Worm (Caenorhabditis elegans): ENCODE data around the gene oac-29.

oac-29 gene

DNA sequence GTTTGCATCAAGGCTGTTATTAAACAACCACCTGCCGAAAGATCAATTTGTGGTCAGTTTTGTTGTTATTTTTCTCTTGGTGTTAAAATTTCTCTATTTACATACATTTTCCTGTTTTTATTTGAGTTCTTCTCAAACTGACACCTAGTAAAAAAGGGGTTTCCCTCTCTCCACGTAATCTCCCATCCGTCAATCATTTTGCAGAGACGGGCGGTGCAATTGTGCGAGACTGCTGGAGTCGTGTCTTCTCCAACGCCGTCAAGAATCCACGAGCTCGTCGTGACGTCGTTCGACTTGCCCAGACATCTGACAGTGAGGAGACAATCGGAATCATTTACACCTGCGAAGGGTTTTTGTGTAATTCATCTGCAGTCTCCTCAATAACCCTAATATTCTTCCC is 9.1 kb downstream of the oac-29 start:
- TF ChIP-seq unc-55 (GFP tag; optimal IDR thresholded peaks at IDR 0.05): peak; percentile 12
- no peak for TF ChIP-seq fkh-10 (GFP tag; optimal IDR thresholded peaks at IDR 0.05)

DNA sequence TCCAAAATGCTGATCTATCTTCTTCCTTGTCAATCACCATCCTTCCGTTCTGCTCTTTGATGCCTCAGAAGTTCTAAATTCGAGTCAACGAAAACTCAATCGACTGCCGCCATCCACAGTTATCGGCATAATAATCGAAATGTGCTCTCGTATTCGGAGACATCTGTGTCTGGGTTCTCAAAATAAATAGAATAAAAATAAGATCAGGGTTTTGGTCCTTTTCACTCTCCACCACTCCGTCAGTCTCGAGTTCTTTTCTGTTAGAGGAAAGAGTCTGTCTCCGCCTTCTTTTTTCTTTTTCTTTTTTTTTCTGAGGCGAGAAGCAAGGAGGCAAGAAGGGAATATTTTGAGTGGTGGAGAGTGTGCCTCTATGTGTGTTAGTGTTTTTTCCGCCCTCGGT is 11.7 kb downstream of the oac-29 start, which contains the start of gene F41E6.17:
Gene F41E6.17 (plus strand): TSS at position 348 of the 400 bp plus-strand sequence.
- no peak for TF ChIP-seq syd-9 (tag; optimal IDR thresholded peaks at IDR 0.05)
- no peak for TF ChIP-seq sox-4 (tag; optimal IDR thresholded peaks at IDR 0.05)
- TF ChIP-seq unc-42 (tag; optimal IDR thresholded peaks at IDR 0.05): peak; percentile 62

DNA sequence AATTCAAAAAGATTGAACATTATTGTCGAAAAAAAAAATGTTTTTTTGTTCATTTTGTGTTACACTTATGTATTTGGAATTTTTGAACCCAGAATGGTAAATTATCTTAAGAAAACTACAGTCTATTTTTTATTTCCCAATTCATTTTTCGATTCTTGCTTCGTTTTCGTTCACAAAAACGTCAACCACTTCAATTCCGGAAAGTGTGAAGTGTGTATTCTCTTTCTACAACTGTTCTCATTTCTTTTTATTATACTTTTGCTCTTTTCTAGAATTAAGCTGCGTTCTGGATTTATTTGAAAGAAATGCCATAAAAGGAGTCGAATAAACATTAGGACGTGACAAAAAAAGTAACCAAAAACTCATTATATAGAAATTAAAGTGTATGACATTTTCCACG is 13.2 kb downstream of the oac-29 start, which contains the start of gene F41E6.1:
Gene F41E6.1 (plus strand): TSS at position 301 of the 400 bp plus-strand sequence.
- no peak for TF ChIP-seq rnt-1 (tag; optimal IDR thresholded peaks at IDR 0.05)

DNA sequence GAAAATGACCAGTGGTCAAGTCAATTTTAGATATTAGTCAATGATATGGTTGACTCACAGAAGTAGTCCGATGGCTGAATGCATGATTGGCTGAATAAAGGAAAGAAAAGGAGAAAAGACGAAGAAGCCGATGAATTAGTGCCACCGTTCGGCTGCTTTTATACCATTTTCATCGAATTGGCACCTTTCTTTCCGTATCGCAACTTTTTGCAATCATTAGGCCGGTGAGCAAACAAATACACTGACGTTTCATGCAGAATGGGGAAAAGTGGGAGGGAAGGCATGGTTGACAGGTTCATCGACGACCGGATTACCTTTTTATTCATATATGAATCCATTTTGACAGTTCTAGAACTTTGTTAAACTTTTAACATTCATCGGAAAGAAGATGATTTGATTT is 14.3 kb downstream of the oac-29 start, which contains the start of gene idpc-2:
Gene idpc-2 (minus strand): TSS at position 101 of the 400 bp plus-strand sequence.
- TF ChIP-seq eyg-1 (tag; optimal IDR thresholded peaks at IDR 0.05): no peak
- TF ChIP-seq T23F11.4 (GFP tag; optimal IDR thresholded peaks at IDR 0.05): no peak
- TF ChIP-seq ceh-14 (tag; optimal IDR thresholded peaks at IDR 0.05): no peak
- no peak for TF ChIP-seq dve-1 (tag; optimal IDR thresholded peaks at IDR 0.05)
- no peak for TF ChIP-seq fkh-6 (tag; optimal IDR thresholded peaks at IDR 0.05)
- TF ChIP-seq ceh-18 (tag; optimal IDR thresholded peaks at IDR 0.05): no peak
- no peak for TF ChIP-seq fkh-10 (GFP tag; optimal IDR thresholded peaks at IDR 0.05)
- TF ChIP-seq ama-1 (optimal IDR thresholded peaks at IDR 0.05): no peak
- TF ChIP-seq ttx-3 (tag; optimal IDR thresholded peaks at IDR 0.05): no peak

DNA sequence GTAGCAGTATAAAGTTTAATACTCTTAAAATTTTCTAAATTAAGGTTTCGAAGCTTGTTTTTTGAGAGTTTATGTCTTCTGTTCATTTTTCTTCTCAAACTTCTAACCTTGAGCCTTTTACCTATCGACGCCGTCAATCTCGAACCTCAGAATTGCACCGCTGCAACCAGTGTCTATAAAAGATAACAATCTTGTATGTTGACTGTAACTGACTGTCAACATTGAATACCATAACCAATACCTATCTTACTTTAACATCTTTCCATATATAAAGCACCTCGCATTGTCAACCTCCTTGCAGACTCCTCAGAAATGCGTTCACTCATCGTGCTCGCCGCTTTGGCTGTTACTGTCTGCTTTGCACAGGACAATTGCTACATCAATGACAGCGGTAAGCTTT is 16.7 kb downstream of the oac-29 start, which contains the start of gene grd-5:
Gene grd-5 (plus strand): TSS at position 295 of the 400 bp plus-strand sequence.
- no peak for TF ChIP-seq sox-4 (tag; optimal IDR thresholded peaks at IDR 0.05)
- TF ChIP-seq K09A11.1 (tag; optimal IDR thresholded peaks at IDR 0.05; ENCODE audit: insufficient read depth): no peak

DNA sequence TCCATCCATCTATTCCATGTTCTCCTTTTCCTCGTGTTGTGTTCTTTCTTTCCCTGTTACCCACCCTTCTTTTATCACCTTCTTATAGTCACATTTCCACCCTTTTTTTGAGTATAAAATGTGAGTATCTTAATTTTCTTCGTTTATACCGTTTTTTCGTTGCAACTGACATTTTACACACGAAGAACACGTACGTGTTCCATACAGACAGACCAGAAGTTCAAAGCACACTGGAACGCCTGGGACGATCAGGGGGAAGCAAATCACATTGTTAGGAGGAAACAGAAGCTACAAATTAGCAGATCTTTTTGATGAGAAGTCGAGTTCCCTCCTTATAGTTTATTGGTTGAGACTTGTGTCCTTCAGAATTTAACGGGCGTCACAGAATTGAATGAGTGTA is 19.8 kb downstream of the oac-29 start:
- TF ChIP-seq pros-1 (tag; optimal IDR thresholded peaks at IDR 0.05) (no peak), dve-1 (tag; optimal IDR thresholded peaks at IDR 0.05) (no peak), sdc-2 (tag; optimal IDR thresholded peaks at IDR 0.05) (no peak), Y22D7AL.16 (tag; optimal IDR thresholded peaks at IDR 0.05) (no peak), che-1 (tag; optimal IDR thresholded peaks at IDR 0.05) (no peak), dmd-4 (tag; optimal IDR thresholded peaks at IDR 0.05; ENCODE audit: borderline replicate concordance) (no peak), fkh-6 (tag; optimal IDR thresholded peaks at IDR 0.05) (no peak), K02D7.2 (tag; optimal IDR thresholded peaks at IDR 0.05) (no peak), ama-1 (optimal IDR thresholded peaks at IDR 0.05) (no peak), pha-2 (tag; optimal IDR thresholded peaks at IDR 0.05) (no peak), unc-55 (GFP tag; optimal IDR thresholded peaks at IDR 0.05) (no peak)

DNA sequence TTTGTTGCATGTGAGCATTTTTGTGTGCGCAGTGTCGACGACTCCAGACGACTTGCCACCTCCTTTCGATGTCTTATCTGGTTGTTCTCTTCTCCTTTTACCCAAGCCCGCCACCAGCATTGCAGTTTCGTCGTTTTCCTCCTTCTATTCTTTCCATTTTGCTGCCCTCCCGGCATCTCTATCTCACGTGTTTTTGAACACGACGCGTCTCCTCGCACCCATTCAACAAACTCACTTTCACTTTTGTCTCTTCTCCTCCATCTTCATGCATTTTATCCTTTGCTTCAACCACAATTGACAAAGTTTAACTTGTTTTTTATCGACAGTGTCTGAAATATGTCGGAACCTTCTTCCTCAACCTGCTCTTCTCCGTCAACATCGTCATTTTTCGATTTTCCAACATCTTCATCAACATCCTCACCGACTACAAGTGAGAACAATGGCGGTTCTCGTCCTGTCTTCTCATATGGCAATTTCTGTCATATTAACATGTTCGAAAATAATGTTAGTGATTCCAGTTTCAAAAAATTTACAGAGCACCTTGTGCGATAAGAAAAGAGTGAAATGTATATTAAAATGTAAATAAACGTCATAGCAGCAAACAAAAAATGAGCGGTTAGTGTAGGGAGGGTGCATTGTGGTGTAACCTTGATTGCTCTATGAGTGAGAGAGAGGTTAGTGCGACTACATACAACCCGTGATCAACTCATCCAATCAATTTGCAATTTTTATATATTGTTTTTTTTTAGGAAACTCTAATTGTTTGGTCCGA is 24.7 kb downstream of the oac-29 start, which contains the start of gene fip-4:
Gene fip-4 (minus strand): TSS at position 636 of the 772 bp plus-strand sequence.
- TF ChIP-seq gmeb-2 (tag; optimal IDR thresholded peaks at IDR 0.05) (no peak), elt-2 (tag; optimal IDR thresholded peaks at IDR 0.05) (no peak), unc-42 (tag; optimal IDR thresholded peaks at IDR 0.05) (peak; percentile 1), hlh-8 (tag; optimal IDR thresholded peaks at IDR 0.05) (no peak)
